Worm (Caenorhabditis elegans) whole organism, mixed stage, embryonic: ENCODE measurements around the gene glt-6.

Experiments used
- blmp-1 ChIP-seq: fragments of 150-350 bp; optimal IDR thresholded peaks from 2 replicates; lab custom pipeline; 2014; ENCODE audit warnings: missing biosample characterization, missing genetic modification characterization
- nhr-237 ChIP-seq: fragments of 150-350 bp; optimal IDR thresholded peaks from 2 replicates; lab custom pipeline; 2014; ENCODE audit warnings: missing biosample characterization, missing genetic modification characterization
- unc-62 ChIP-seq: fragments of 150-350 bp; optimal IDR thresholded peaks from 2 replicates; lab custom pipeline; 2014; ENCODE audit warnings: missing biosample characterization, missing genetic modification reagents, missing genetic modification characterization

ce11 chrIV:7473159-7473649, 30.2 kb upstream of the glt-6 start, which contains the start of the genes plk-3 and F55G1.6:
- no peak for TF ChIP-seq blmp-1 (tag; lab: Kevin White, UChicago)
- TF ChIP-seq unc-62 (GFP tag; lab: Kevin White, UChicago): no peak
- TF ChIP-seq nhr-237 (tag; lab: Kevin White, UChicago): no peak
